Worm (Caenorhabditis elegans) whole organism, young adult: ENCODE measurements around the gene spe-51.
"Not testable (repeated sequence)": the region's sequence is repeated elsewhere in the genome, so short reads cannot be mapped to it uniquely, and the experiment has no call there.

ENCODE experiments used
- B0035.1 ChIP-seq: sonication (generic microtip); optimal IDR thresholded peaks from 2 replicates; lab custom pipeline; 2016; ENCODE audit warnings: missing genetic modification characterization, mild to moderate bottlenecking, missing compliant biosample characterization, missing genotype, missing genetic modification reagents
- C06A6.2 ChIP-seq: fragments of 200-800 bp; sonication (Bioruptor generic); conservative IDR thresholded peaks from 2 replicates; pipeline ENCODE4 v1.3.6; 2022; ENCODE audit warnings: missing genetic modification characterization, missing compliant biosample characterization
- D2030.7 ChIP-seq: fragments of 200-800 bp; sonication (Bioruptor generic); IDR thresholded peaks from 2 replicates; pipeline ENCODE4 v1.3.6; 2022; ENCODE audit warnings: missing genetic modification reagents, missing genetic modification characterization, missing compliant biosample characterization
- F22D6.2 ChIP-seq: sonication (generic microtip); optimal IDR thresholded peaks from 2 replicates; lab custom pipeline; 2016; ENCODE audit warnings: mild to moderate bottlenecking, missing genetic modification characterization, missing compliant biosample characterization
- F33H1.4 ChIP-seq: fragments of 200-800 bp; sonication (Bioruptor generic); IDR thresholded peaks from 2 replicates; pipeline ENCODE4 v1.3.6; 2022; ENCODE audit warnings: missing genetic modification reagents, missing genetic modification characterization, missing compliant biosample characterization
- F37B4.10 ChIP-seq: fragments of 200-800 bp; sonication (Bioruptor generic); IDR thresholded peaks from 2 replicates; pipeline ENCODE4 v1.3.6; 2022; ENCODE audit warnings: missing genetic modification characterization, missing compliant biosample characterization
- Y53F4B.3 ChIP-seq: fragments of 200-800 bp; sonication (Bioruptor generic); IDR thresholded peaks from 2 replicates; pipeline ENCODE4 v1.3.6; 2022; ENCODE audit warnings: missing genetic modification reagents, missing genetic modification characterization, missing compliant biosample characterization
- Y53G8AR.9 ChIP-seq: fragments of 200-800 bp; sonication (Bioruptor generic); conservative IDR thresholded peaks from 2 replicates; pipeline ENCODE4 v1.3.6; 2022; ENCODE audit warnings: missing genetic modification reagents, missing genetic modification characterization, missing compliant biosample characterization
- ZK185.1 ChIP-seq: sonication (generic microtip); optimal IDR thresholded peaks from 2 replicates; lab custom pipeline; 2016; ENCODE audit warnings: mild to moderate bottlenecking, missing genetic modification characterization, missing compliant biosample characterization; ENCODE audit not compliant: poor library complexity, severe bottlenecking
- aptf-2 ChIP-seq: fragments of 200-800 bp; sonication (Bioruptor generic); conservative IDR thresholded peaks from 2 replicates; pipeline ENCODE4 v1.3.6; 2022; ENCODE audit warnings: missing genetic modification reagents, missing genetic modification characterization, missing compliant biosample characterization
- aptf-3 ChIP-seq: fragments of 200-800 bp; sonication (Bioruptor generic); IDR thresholded peaks from 2 replicates; pipeline ENCODE4 v1.3.6; 2022; ENCODE audit warnings: missing genetic modification characterization, missing compliant biosample characterization
- bed-1 ChIP-seq: fragments of 200-800 bp; sonication (Bioruptor generic); IDR thresholded peaks from 2 replicates; pipeline ENCODE4 v1.3.6; 2022; ENCODE audit warnings: missing genetic modification reagents, missing genetic modification characterization, missing compliant biosample characterization
- bed-2 ChIP-seq: fragments of 200-800 bp; sonication (Bioruptor generic); IDR thresholded peaks from 2 replicates; pipeline ENCODE4 v1.3.6; 2022; ENCODE audit warnings: missing genetic modification reagents, missing genetic modification characterization, missing compliant biosample characterization
- ceh-100 ChIP-seq: fragments of 200-800 bp; sonication (Bioruptor generic); IDR thresholded peaks from 2 replicates; pipeline ENCODE4 v1.3.6; 2022; ENCODE audit warnings: missing genetic modification reagents, missing genetic modification characterization, missing compliant biosample characterization
- ceh-27 ChIP-seq: fragments of 200-800 bp; sonication (Bioruptor generic); optimal IDR thresholded peaks from 2 replicates; lab custom pipeline; 2018; ENCODE audit warnings: mild to moderate bottlenecking, missing genetic modification characterization, moderate library complexity, missing compliant biosample characterization
- ceh-58 ChIP-seq: fragments of 200-800 bp; sonication (Bioruptor generic); IDR thresholded peaks from 2 replicates; pipeline ENCODE4 v1.3.6; 2022; ENCODE audit warnings: missing genetic modification characterization, missing compliant biosample characterization
- ceh-91 ChIP-seq: fragments of 200-800 bp; sonication (Bioruptor generic); IDR thresholded peaks from 2 replicates; pipeline ENCODE4 v1.3.6; 2022; ENCODE audit warnings: missing genetic modification reagents, missing genetic modification characterization, missing compliant biosample characterization
- dox-1 ChIP-seq: fragments of 200-800 bp; sonication (Bioruptor generic); IDR thresholded peaks from 2 replicates; pipeline ENCODE4 v1.3.6; 2022; ENCODE audit warnings: missing genetic modification reagents, missing genetic modification characterization, missing compliant biosample characterization
- egl-18 ChIP-seq: fragments of 200-800 bp; sonication (Bioruptor generic); IDR thresholded peaks from 2 replicates; pipeline ENCODE4 v1.3.6; 2022; ENCODE audit warnings: missing genetic modification reagents, missing genetic modification characterization, missing compliant biosample characterization
- ets-4 ChIP-seq: fragments of 200-800 bp; sonication (Bioruptor generic); optimal IDR thresholded peaks from 2 replicates; lab custom pipeline; 2018; ENCODE audit warnings: mild to moderate bottlenecking, missing genetic modification characterization, missing compliant biosample characterization
- him-1 ChIP-seq: sonication (generic microtip); optimal IDR thresholded peaks from 2 replicates; lab custom pipeline; 2016; ENCODE audit warnings: missing genotype, missing genetic modification reagents, missing genetic modification characterization, missing compliant biosample characterization
- let-607 ChIP-seq, 2 experiments: fragments of 200-800 bp in 1 of 2; sonication (Bioruptor generic) in 1 of 2; sonication (generic microtip) in 1 of 2; optimal IDR thresholded peaks; 2 replicates each; lab custom pipeline; 2016 to 2018; ENCODE audit warnings: mild to moderate bottlenecking in 2 of 2, missing compliant biosample characterization in 2 of 2, missing genetic modification characterization in 2 of 2, moderate library complexity in 2 of 2, missing genotype in 1 of 2
- lin-26 ChIP-seq: fragments of 200-800 bp; sonication (Bioruptor generic); IDR thresholded peaks from 2 replicates; pipeline ENCODE4 v1.3.6; 2022; ENCODE audit warnings: missing genetic modification reagents, missing genetic modification characterization, missing compliant biosample characterization
- lsl-1 ChIP-seq: fragments of 200-800 bp; sonication (Bioruptor generic); optimal IDR thresholded peaks from 2 replicates; lab custom pipeline; 2018; ENCODE audit warnings: mild to moderate bottlenecking, missing genetic modification characterization, moderate library complexity, missing compliant biosample characterization
- madf-10 ChIP-seq: sonication (generic microtip); optimal IDR thresholded peaks from 2 replicates; lab custom pipeline; 2016; ENCODE audit warnings: mild to moderate bottlenecking, missing genetic modification characterization, missing compliant biosample characterization
- madf-6 ChIP-seq: fragments of 200-800 bp; sonication (Bioruptor generic); IDR thresholded peaks from 2 replicates; pipeline ENCODE4 v1.3.6; 2022; ENCODE audit warnings: missing genetic modification reagents, missing genetic modification characterization, missing compliant biosample characterization
- madf-8 ChIP-seq: fragments of 200-800 bp; sonication (Bioruptor generic); conservative IDR thresholded peaks from 2 replicates; pipeline ENCODE4 v1.3.6; 2022; ENCODE audit warnings: missing genetic modification reagents, missing genetic modification characterization, missing compliant biosample characterization
- mel-28 ChIP-seq: sonication (generic microtip); optimal IDR thresholded peaks from 2 replicates; lab custom pipeline; 2016; ENCODE audit warnings: borderline replicate concordance, mild to moderate bottlenecking, missing genetic modification characterization, missing compliant biosample characterization
- nfya-2 ChIP-seq: fragments of 200-800 bp; sonication (Bioruptor generic); IDR thresholded peaks from 2 replicates; pipeline ENCODE4 v1.3.6; 2022; ENCODE audit warnings: missing genetic modification reagents, missing genetic modification characterization, missing compliant biosample characterization
- nhr-120 ChIP-seq: fragments of 200-800 bp; sonication (Bioruptor generic); IDR thresholded peaks from 2 replicates; pipeline ENCODE4 v1.3.6; 2022; ENCODE audit warnings: missing genetic modification characterization, missing compliant biosample characterization
- pbrm-1 ChIP-seq: fragments of 200-800 bp; sonication (Bioruptor generic); IDR thresholded peaks from 2 replicates; pipeline ENCODE4 v1.3.6; 2022; ENCODE audit warnings: missing genetic modification reagents, missing genetic modification characterization, missing compliant biosample characterization
- pha-4 ChIP-seq: fragments of 150-350 bp; sonication (generic microtip); optimal IDR thresholded peaks from 2 replicates; lab custom pipeline; 2014; ENCODE audit warnings: missing biosample characterization, missing genetic modification reagents, missing genetic modification characterization
- repo-1 ChIP-seq: sonication (generic microtip); optimal IDR thresholded peaks from 2 replicates; lab custom pipeline; 2017; ENCODE audit warnings: mild to moderate bottlenecking, missing genetic modification characterization, missing compliant biosample characterization
- sea-2 ChIP-seq: fragments of 200-800 bp; sonication (Bioruptor generic); IDR thresholded peaks from 2 replicates; pipeline ENCODE4 v1.3.6; 2022; ENCODE audit warnings: missing genetic modification characterization, missing compliant biosample characterization
- snpc-4 ChIP-seq, 5 experiments: fragments of 150-350 bp in 1 of 5; sonication (generic microtip) in 4 of 5; optimal IDR thresholded peaks; 2 replicates each; lab custom pipeline; 2014 to 2018; ENCODE audit warnings: missing genetic modification characterization in 5 of 5, missing biosample characterization in 3 of 5, antibody characterized with exemption in 2 of 5, mild to moderate bottlenecking in 2 of 5, missing compliant biosample characterization in 2 of 5, missing genotype in 2 of 5, moderate library complexity in 2 of 5, missing genetic modification reagents in 1 of 5
- somi-1 ChIP-seq: fragments of 200-800 bp; sonication (Bioruptor generic); optimal IDR thresholded peaks from 2 replicates; lab custom pipeline; 2018; ENCODE audit warnings: mild to moderate bottlenecking, missing genetic modification characterization, missing compliant biosample characterization
- ztf-26 ChIP-seq: sonication (generic microtip); optimal IDR thresholded peaks from 2 replicates; lab custom pipeline; 2017; ENCODE audit warnings: missing genetic modification characterization, missing compliant biosample characterization
- ztf-6 ChIP-seq: fragments of 200-800 bp; sonication (Bioruptor generic); IDR thresholded peaks from 2 replicates; pipeline ENCODE4 v1.3.6; 2022; ENCODE audit warnings: missing genetic modification reagents, missing genetic modification characterization, missing compliant biosample characterization

The spe-51 gene

DNA sequence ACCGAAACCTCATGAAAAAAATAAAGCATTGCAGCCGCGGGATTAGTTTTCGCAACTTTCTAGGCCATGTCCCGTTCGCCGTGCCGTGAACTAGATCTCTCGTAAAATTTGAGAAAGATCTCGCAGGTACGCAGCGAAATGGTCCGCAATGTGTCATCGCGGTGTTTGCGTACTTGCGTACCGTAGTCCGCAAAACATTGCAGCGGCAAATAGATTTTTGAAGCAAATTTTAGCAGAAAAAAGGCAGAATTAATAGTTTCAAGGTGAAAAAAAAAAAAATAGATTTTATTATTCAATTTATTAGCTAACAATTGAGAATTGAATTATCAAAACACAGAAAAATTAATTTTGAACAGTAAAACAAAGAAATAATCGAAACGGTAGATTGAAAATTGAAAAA is 35.4 kb downstream of the spe-51 start (continued):
- TF ChIP-seq ztf-6 (peak; percentile 99), aptf-2 (GFP tag; lab: Robert Waterston, UW) (peak; percentile 98), C06A6.2 (peak; percentile 99), pbrm-1 (GFP tag; lab: Robert Waterston, UW) (peak; percentile 99), Y53F4B.3 (GFP tag; lab: Robert Waterston, UW) (peak; percentile 91), somi-1 (GFP tag; lab: Kevin White, UChicago) (peak; percentile 95), dox-1 (GFP tag; lab: Robert Waterston, UW) (peak; percentile 100), let-607 (tag; optimal IDR thresholded peaks at IDR 0.05; lab: Kevin White, UChicago) (peak; percentile 81 to 96), mel-28 (tag; lab: Kevin White, UChicago) (peak; percentile 9), nfya-2 (GFP tag; lab: Robert Waterston, UW) (0 out of 2 replicates have a peak, but pooled peaks have one; percentile 39), sea-2 (GFP tag; lab: Robert Waterston, UW) (peak; percentile 100), Y53G8AR.9 (peak; percentile 99), bed-2 (GFP tag; lab: Robert Waterston, UW) (peak; percentile 100), lin-26 (GFP tag; lab: Robert Waterston, UW) (peak; percentile 97), him-1 (tag; lab: Kevin White, UChicago) (peak; percentile 48), ceh-91 (GFP tag; lab: Robert Waterston, UW) (peak; percentile 100), ets-4 (GFP tag; lab: Kevin White, UChicago) (peak; percentile 60), madf-6 (GFP tag; lab: Robert Waterston, UW) (peak; percentile 89; the same call in 1 of the 2 replicates), nhr-120 (GFP tag; lab: Robert Waterston, UW) (peak; percentile 90; the same call in 1 of the 2 replicates), lsl-1 (GFP tag; lab: Kevin White, UChicago) (peak; percentile 89), repo-1 (peak; percentile 77), F22D6.2 (tag; lab: Kevin White, UChicago) (peak; percentile 82), F33H1.4 (peak; percentile 97), egl-18 (GFP tag; lab: Robert Waterston, UW) (peak; percentile 98), snpc-4 (tag; optimal IDR thresholded peaks at IDR 0.05; lab: Kevin White, UChicago) (peak; percentile 16 to 88 (median 76)), aptf-3 (GFP tag; lab: Robert Waterston, UW) (peak; percentile 91), madf-8 (GFP tag; lab: Robert Waterston, UW) (peak; percentile 87), bed-1 (peak; percentile 100), ceh-58 (GFP tag; lab: Robert Waterston, UW) (0 out of 2 replicates have a peak, but pooled peaks have one; percentile 57), D2030.7 (GFP tag; lab: Robert Waterston, UW) (peak; percentile 98), F37B4.10 (GFP tag; lab: Robert Waterston, UW) (peak; percentile 100), B0035.1 (peak; percentile 83), ceh-100 (peak; percentile 96)
- TF ChIP-seq snpc-4 (GFP tag; optimal IDR thresholded peaks at IDR 0.05; lab: Kevin White, UChicago), result not testable (repeated sequence)

DNA sequence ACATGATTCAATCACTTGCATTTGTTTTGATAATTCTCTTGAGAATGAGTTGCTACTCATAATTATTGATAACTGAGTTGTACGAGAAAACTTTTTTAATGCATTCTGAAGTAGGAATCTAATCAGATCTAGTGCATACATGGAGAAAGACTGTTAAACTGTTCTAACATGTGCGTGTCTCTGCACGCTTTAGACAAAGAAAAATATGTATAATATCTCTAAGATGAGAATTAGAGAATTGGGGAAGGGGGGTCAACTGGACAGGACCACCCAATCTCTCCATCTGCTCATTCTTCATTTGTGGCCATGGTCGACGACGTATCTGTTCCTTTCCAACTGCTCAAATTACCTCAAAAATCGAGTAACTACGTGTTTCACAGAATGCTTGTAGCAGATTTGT is 44.7 kb downstream of the spe-51 start, which contains the start of gene fbxb-78:
TSS of gene fbxb-78 (plus strand) at position 301 of the 400 bp plus-strand sequence.
- TF ChIP-seq pha-4 (tag; lab: Kevin White, UChicago), result no peak
- no peak for TF ChIP-seq ceh-27 (GFP tag; lab: Kevin White, UChicago)
- no peak for TF ChIP-seq ZK185.1 (tag; lab: Kevin White, UChicago)
- no peak for TF ChIP-seq ztf-26 (tag; lab: Kevin White, UChicago)
- TF ChIP-seq ceh-100, result no peak
- TF ChIP-seq madf-10 (tag; lab: Kevin White, UChicago), result no peak
